Worm (Caenorhabditis elegans) whole organism, L3 larva: ENCODE data around the gene oac-31.

Experiments used
- R02D3.7 ChIP-seq: fragments of 150-350 bp; optimal IDR thresholded peaks from 2 replicates; lab custom pipeline; 2014; ENCODE audit warnings: missing biosample characterization, missing genetic modification characterization
- ZK546.5 ChIP-seq: sonication (generic microtip); optimal IDR thresholded peaks from 2 replicates; lab custom pipeline; 2017; ENCODE audit warnings: missing biosample characterization, missing genetic modification characterization
- aly-2 ChIP-seq: fragments of 150-350 bp; optimal IDR thresholded peaks from 2 replicates; lab custom pipeline; 2014; ENCODE audit warnings: missing biosample characterization, missing genetic modification characterization
- ama-1 ChIP-seq: fragments of 150-350 bp; optimal IDR thresholded peaks from 2 replicates; lab custom pipeline; 2018
- ceh-28 ChIP-seq: fragments of 150-350 bp; optimal IDR thresholded peaks from 2 replicates; lab custom pipeline; 2014; ENCODE audit warnings: missing biosample characterization, missing genetic modification reagents, missing genetic modification characterization
- ceh-82 ChIP-seq: fragments of 150-350 bp; optimal IDR thresholded peaks from 2 replicates; lab custom pipeline; 2014; ENCODE audit warnings: missing biosample characterization, missing genetic modification characterization
- ceh-9 ChIP-seq: sonication (generic microtip); optimal IDR thresholded peaks from 2 replicates; lab custom pipeline; 2018; ENCODE audit warnings: missing biosample characterization, missing genetic modification characterization
- daf-12 ChIP-seq: fragments of 150-350 bp; optimal IDR thresholded peaks from 2 replicates; lab custom pipeline; 2014; ENCODE audit warnings: missing biosample characterization, missing genetic modification reagents, missing genetic modification characterization
- egl-27 ChIP-seq: sonication (generic microtip); optimal IDR thresholded peaks from 4 replicates; lab custom pipeline; 2017; ENCODE audit warnings: missing biosample characterization, missing genetic modification reagents, missing genetic modification characterization
- elt-1 ChIP-seq: fragments of 150-350 bp; optimal IDR thresholded peaks from 2 replicates; lab custom pipeline; 2014; ENCODE audit warnings: missing biosample characterization, missing genetic modification characterization
- elt-2 ChIP-seq: sonication (generic microtip); optimal IDR thresholded peaks from 2 replicates; lab custom pipeline; 2016; ENCODE audit warnings: missing genetic modification reagents, mild to moderate bottlenecking, missing genetic modification characterization, missing compliant biosample characterization
- elt-3 ChIP-seq, 3 experiments: fragments of 150-350 bp in 1 of 3; sonication (generic microtip) in 2 of 3; optimal IDR thresholded peaks; 2 replicates in 2 of 3; 4 replicates in 1 of 3; lab custom pipeline; 2014 to 2017; ENCODE audit warnings: missing biosample characterization in 3 of 3, missing genetic modification characterization in 3 of 3
- eor-1 ChIP-seq, 2 experiments: fragments of 150-350 bp; optimal IDR thresholded peaks; 2 replicates each; lab custom pipeline; 2014 to 2018; ENCODE audit warnings: missing biosample characterization in 2 of 2, missing genetic modification characterization in 2 of 2
- fkh-10 ChIP-seq: sonication (generic microtip); optimal IDR thresholded peaks from 2 replicates; lab custom pipeline; 2017; ENCODE audit warnings: missing biosample characterization, missing genetic modification reagents, missing genetic modification characterization
- fos-1 ChIP-seq: fragments of 150-350 bp; optimal IDR thresholded peaks from 2 replicates; lab custom pipeline; 2014; ENCODE audit warnings: missing biosample characterization, missing genetic modification characterization
- jun-1 ChIP-seq: fragments of 150-350 bp; optimal IDR thresholded peaks from 2 replicates; lab custom pipeline; 2014; ENCODE audit warnings: missing biosample characterization, missing genetic modification reagents, missing genetic modification characterization
- lin-15B ChIP-seq: fragments of 150-350 bp; optimal IDR thresholded peaks from 2 replicates; lab custom pipeline; 2014; ENCODE audit warnings: missing biosample characterization, missing genetic modification characterization
- mdl-1 ChIP-seq: fragments of 150-350 bp; optimal IDR thresholded peaks from 2 replicates; lab custom pipeline; 2014; ENCODE audit warnings: missing biosample characterization, missing genetic modification characterization
- nhr-11 ChIP-seq: fragments of 150-350 bp; optimal IDR thresholded peaks from 2 replicates; lab custom pipeline; 2014; ENCODE audit warnings: missing biosample characterization, missing genetic modification characterization
- nhr-12 ChIP-seq: fragments of 150-350 bp; optimal IDR thresholded peaks from 2 replicates; lab custom pipeline; 2014; ENCODE audit warnings: missing biosample characterization, missing genetic modification characterization
- nhr-23 ChIP-seq: fragments of 150-350 bp; optimal IDR thresholded peaks from 2 replicates; lab custom pipeline; 2014; ENCODE audit warnings: missing biosample characterization, missing genetic modification reagents, missing genetic modification characterization
- nhr-237 ChIP-seq: fragments of 150-350 bp; optimal IDR thresholded peaks from 2 replicates; lab custom pipeline; 2014; ENCODE audit warnings: missing biosample characterization, missing genetic modification characterization
- nhr-25 ChIP-seq: sonication (generic microtip); optimal IDR thresholded peaks from 2 replicates; lab custom pipeline; 2017; ENCODE audit warnings: missing biosample characterization, missing genetic modification characterization
- nhr-28 ChIP-seq: fragments of 150-350 bp; optimal IDR thresholded peaks from 2 replicates; lab custom pipeline; 2014; ENCODE audit warnings: missing biosample characterization, missing genetic modification characterization
- nhr-43 ChIP-seq: sonication (generic microtip); optimal IDR thresholded peaks from 2 replicates; lab custom pipeline; 2016; ENCODE audit warnings: mild to moderate bottlenecking, missing genetic modification characterization, missing compliant biosample characterization; ENCODE audit not compliant: poor library complexity, severe bottlenecking
- nhr-67 ChIP-seq: fragments of 150-350 bp; optimal IDR thresholded peaks from 2 replicates; lab custom pipeline; 2014; ENCODE audit warnings: missing biosample characterization, missing genetic modification characterization
- nhr-76 ChIP-seq: fragments of 150-350 bp; sonication (generic microtip); optimal IDR thresholded peaks from 5 replicates; lab custom pipeline; 2014; ENCODE audit warnings: missing biosample characterization, missing genetic modification characterization
- nhr-77 ChIP-seq: fragments of 150-350 bp; optimal IDR thresholded peaks from 2 replicates; lab custom pipeline; 2014; ENCODE audit warnings: missing biosample characterization, missing genetic modification characterization
- pha-4 ChIP-seq: fragments of 150-350 bp; optimal IDR thresholded peaks from 2 replicates; lab custom pipeline; 2014; ENCODE audit warnings: missing biosample characterization, missing genetic modification reagents, missing genetic modification characterization
- pqm-1 ChIP-seq: fragments of 150-350 bp; optimal IDR thresholded peaks from 2 replicates; lab custom pipeline; 2017; ENCODE audit warnings: missing biosample characterization, missing genetic modification characterization, inconsistent platforms
- sea-2 ChIP-seq: fragments of 150-350 bp; sonication (generic microtip); optimal IDR thresholded peaks from 4 replicates; lab custom pipeline; 2014; ENCODE audit warnings: missing biosample characterization, missing genetic modification reagents, missing genetic modification characterization
- snpc-4 ChIP-seq: fragments of 150-350 bp; optimal IDR thresholded peaks from 2 replicates; lab custom pipeline; 2014; ENCODE audit warnings: missing biosample characterization, missing genetic modification characterization
- unc-39 ChIP-seq: sonication (generic microtip); optimal IDR thresholded peaks from 4 replicates; lab custom pipeline; 2017; ENCODE audit warnings: missing biosample characterization, missing genetic modification characterization
- unc-62 ChIP-seq: fragments of 150-350 bp; sonication (generic microtip); optimal IDR thresholded peaks from 4 replicates; lab custom pipeline; 2014; ENCODE audit warnings: missing biosample characterization, missing genetic modification reagents, missing genetic modification characterization
- zag-1 ChIP-seq: fragments of 150-350 bp; optimal IDR thresholded peaks from 2 replicates; lab custom pipeline; 2014; ENCODE audit warnings: missing biosample characterization, missing genetic modification characterization
- ztf-11 ChIP-seq: fragments of 150-350 bp; optimal IDR thresholded peaks from 2 replicates; lab custom pipeline; 2014; ENCODE audit warnings: missing biosample characterization, missing genetic modification characterization

The oac-31 gene

ce11 chrV:1541786-1542185, at the start of gene oac-31:
oac-31 (minus strand) TSS chrV:1541886.
- TF ChIP-seq ama-1 (lab: Kevin White, UChicago) (no peak), pqm-1 (tag; lab: Kevin White, UChicago) (peak; percentile 40)

- TF ChIP-seq daf-12, result no peak
- TF ChIP-seq elt-2 (tag; lab: Kevin White, UChicago), result no peak
- TF ChIP-seq ceh-28 (tag; lab: Kevin White, UChicago), result no peak
- no peak for TF ChIP-seq nhr-12 (tag; lab: Kevin White, UChicago)
- TF ChIP-seq fkh-10 (GFP tag; lab: Kevin White, UChicago), result no peak
- no peak for TF ChIP-seq egl-27
These were observed 46.4 kb upstream of the oac-31 start, which contains the start of gene F16B4.5 for ce11 chrV:1588128-1588527. F16B4.5 (plus strand) TSS chrV:1588428.

- TF ChIP-seq nhr-11 (tag; lab: Kevin White, UChicago), result no peak
- no peak for TF ChIP-seq nhr-77
- no peak for TF ChIP-seq fos-1 (tag; lab: Kevin White, UChicago)
- no peak for TF ChIP-seq elt-2 (tag; lab: Kevin White, UChicago)
- no peak for TF ChIP-seq mdl-1
- no peak for TF ChIP-seq nhr-28 (tag; lab: Kevin White, UChicago)
- TF ChIP-seq nhr-23 (tag; lab: Kevin White, UChicago), result no peak
These were observed 45.2 kb upstream of the oac-31 start, which contains the start of gene F16B4.6 for ce11 chrV:1586906-1587305. F16B4.6 (plus strand) TSS chrV:1587206.

ce11 chrV:1585411-1585810, 43.7 kb upstream of the oac-31 start, which contains the start of gene F16B4.7:
F16B4.7 (plus strand) TSS chrV:1585711.
- TF ChIP-seq elt-1 (no peak), unc-62 (GFP tag; lab: Kevin White, UChicago) (no peak), nhr-28 (tag; lab: Kevin White, UChicago) (no peak), ceh-82 (tag; lab: Kevin White, UChicago) (no peak), aly-2 (tag; lab: Kevin White, UChicago) (no peak), nhr-67 (tag; lab: Kevin White, UChicago) (no peak), nhr-12 (tag; lab: Kevin White, UChicago) (no peak), nhr-11 (tag; lab: Kevin White, UChicago) (no peak), nhr-76 (no peak), ZK546.5 (tag; lab: Kevin White, UChicago) (no peak), nhr-43 (tag; lab: Kevin White, UChicago) (no peak), daf-12 (no peak), eor-1 (tag; optimal IDR thresholded peaks at IDR 0.05; lab: Kevin White, UChicago) (no peak), jun-1 (no peak), zag-1 (no peak), nhr-25 (no peak), ceh-28 (tag; lab: Kevin White, UChicago) (no peak)

- TF ChIP-seq pqm-1 (tag; lab: Kevin White, UChicago), result no peak
- no peak for TF ChIP-seq nhr-237 (tag; lab: Kevin White, UChicago)
- no peak for TF ChIP-seq elt-1
- TF ChIP-seq ztf-11 (tag; lab: Kevin White, UChicago), result no peak
- TF ChIP-seq lin-15B (tag; lab: Kevin White, UChicago), result no peak
- no peak for TF ChIP-seq elt-3 (tag; optimal IDR thresholded peaks at IDR 0.05; lab: Kevin White, UChicago)
- TF ChIP-seq ceh-9 (tag; lab: Kevin White, UChicago), result no peak
- no peak for TF ChIP-seq eor-1 (tag; optimal IDR thresholded peaks at IDR 0.05; lab: Kevin White, UChicago)
- no peak for TF ChIP-seq daf-12
- no peak for TF ChIP-seq snpc-4 (tag; lab: Kevin White, UChicago)
- no peak for TF ChIP-seq sea-2 (GFP tag; lab: Kevin White, UChicago)
- TF ChIP-seq R02D3.7 (tag; lab: Kevin White, UChicago), result no peak
- TF ChIP-seq pha-4 (tag; lab: Kevin White, UChicago), result no peak
- TF ChIP-seq nhr-25, result no peak
- no peak for TF ChIP-seq unc-39 (tag; lab: Kevin White, UChicago)
- TF ChIP-seq ZK546.5 (tag; lab: Kevin White, UChicago), result no peak
- no peak for TF ChIP-seq nhr-23 (tag; lab: Kevin White, UChicago)
- no peak for TF ChIP-seq ceh-28 (tag; lab: Kevin White, UChicago)
- no peak for TF ChIP-seq mdl-1
These were observed 41.6 kb upstream of the oac-31 start for ce11 chrV:1583242-1583641.
